Worm (Caenorhabditis elegans): ENCODE measurements around the gene acs-11.

- TF ChIP-seq snpc-4 (tag; optimal IDR thresholded peaks at IDR 0.05) (no peak), lin-13 (GFP tag; optimal IDR thresholded peaks at IDR 0.05) (no peak), unc-62 (GFP tag; optimal IDR thresholded peaks at IDR 0.05) (no peak), ztf-11 (tag; optimal IDR thresholded peaks at IDR 0.05) (no peak), nhr-77 (tag; optimal IDR thresholded peaks at IDR 0.05) (no peak), ama-1 (optimal IDR thresholded peaks at IDR 0.05) (no peak)
These were observed 10.4 kb downstream of the acs-11 start, which contains the start of gene F41C3.1 for ce11 chrII:4752257-4752728.
